Worm (Caenorhabditis elegans) whole organism, L1 larva: ENCODE data around the gene W03G11.2.

Source experiments
- lsy-2 ChIP-seq, 2 experiments: fragments of 150-350 bp; optimal IDR thresholded peaks; 2 replicates each; lab custom pipeline; 2014; ENCODE audit warnings: missing biosample characterization in 2 of 2, missing genetic modification characterization in 2 of 2
- mab-9 ChIP-seq: fragments of 200-800 bp; sonication (Bioruptor generic); IDR thresholded peaks from 2 replicates; pipeline ENCODE4 v1.3.6; 2022; ENCODE audit warnings: missing genetic modification reagents, missing genetic modification characterization, missing compliant biosample characterization
- snu-23 ChIP-seq: sonication (generic microtip); optimal IDR thresholded peaks from 2 replicates; lab custom pipeline; 2016; ENCODE audit warnings: missing genetic modification characterization, missing compliant biosample characterization

DNA sequence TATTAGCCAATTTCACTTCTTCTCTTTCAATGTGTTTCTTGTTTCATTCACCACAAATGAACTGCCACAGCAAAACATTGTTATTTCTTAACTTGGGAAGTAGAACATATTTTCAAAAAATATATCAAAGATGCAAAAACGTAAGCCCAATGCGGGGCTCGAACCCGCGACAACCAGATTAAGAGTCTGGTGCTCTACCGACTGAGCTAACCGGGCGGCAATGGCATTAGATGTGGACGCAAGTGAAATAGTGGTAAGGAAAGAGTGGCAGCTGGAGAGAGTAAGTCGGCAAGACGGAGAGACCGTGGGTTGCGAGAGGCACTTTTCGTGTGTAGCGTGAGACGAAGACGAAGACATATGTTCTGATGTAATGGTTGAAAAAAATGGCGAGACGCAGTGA, 2.4 kb downstream of the W03G11.2 start:
- TF ChIP-seq snu-23 (GFP tag; lab: Kevin White, UChicago) (peak; percentile 90), lsy-2 (tag; optimal IDR thresholded peaks at IDR 0.05; lab: Kevin White, UChicago) (peak; percentile 66 to 74), mab-9 (GFP tag; lab: Robert Waterston, UW) (peak; percentile 52)
